Fruit fly (Drosophila melanogaster) whole organism, embryonic: ENCODE data around the gene CG14105.

Source experiments
- Adf1 ChIP-seq: fragments of 200-800 bp; sonication (Bioruptor generic); IDR thresholded peaks from 2 replicates; pipeline ENCODE4 v1.3.6; 2022; ENCODE audit warnings: missing biosample characterization, missing genetic modification characterization
- CG10462 ChIP-seq: fragments of 200-800 bp; sonication (Bioruptor generic); optimal IDR thresholded peaks from 2 replicates; lab custom pipeline; 2016; ENCODE audit warnings: missing biosample characterization, missing genetic modification characterization
- CG10979 ChIP-seq: fragments of 200-800 bp; sonication (Bioruptor generic); optimal IDR thresholded peaks from 2 replicates; lab custom pipeline; 2018; ENCODE audit warnings: missing biosample characterization, mild to moderate bottlenecking, missing genetic modification characterization, moderate library complexity
- CG11247 ChIP-seq: fragments of 200-800 bp; sonication (Bioruptor generic); IDR thresholded peaks from 2 replicates; pipeline ENCODE4 v1.3.6; 2022; ENCODE audit warnings: missing biosample characterization, missing genetic modification characterization
- CG11696 ChIP-seq: fragments of 200-800 bp; sonication (Bioruptor generic); IDR thresholded peaks from 2 replicates; pipeline ENCODE4 v1.3.6; 2022; ENCODE audit warnings: missing biosample characterization, missing genetic modification characterization
- CG13624 ChIP-seq: fragments of 200-800 bp; sonication (Bioruptor generic); optimal IDR thresholded peaks from 2 replicates; lab custom pipeline; 2016; ENCODE audit warnings: missing biosample characterization, missing genetic modification characterization
- CG1529 ChIP-seq: fragments of 200-800 bp; sonication (Bioruptor generic); optimal IDR thresholded peaks from 3 replicates; lab custom pipeline; 2018; ENCODE audit warnings: missing biosample characterization, missing genetic modification characterization
- CG17359 ChIP-seq: fragments of 200-800 bp; sonication (Bioruptor generic); optimal IDR thresholded peaks from 3 replicates; lab custom pipeline; 2018; ENCODE audit warnings: missing biosample characterization, mild to moderate bottlenecking, missing genetic modification characterization, moderate library complexity
- CG17385 ChIP-seq: fragments of 200-800 bp; sonication (Bioruptor generic); optimal IDR thresholded peaks from 3 replicates; lab custom pipeline; 2018; ENCODE audit warnings: missing biosample characterization, mild to moderate bottlenecking, missing genetic modification characterization
- CG18619 ChIP-seq: fragments of 200-800 bp; sonication (Bioruptor generic); optimal IDR thresholded peaks from 3 replicates; lab custom pipeline; 2017; ENCODE audit warnings: missing biosample characterization, mild to moderate bottlenecking, missing genetic modification characterization
- CG2120 ChIP-seq: fragments of 200-800 bp; sonication (Bioruptor generic); optimal IDR thresholded peaks from 3 replicates; lab custom pipeline; 2016; ENCODE audit warnings: missing biosample characterization, missing genetic modification characterization
- CG30403 ChIP-seq: fragments of 200-800 bp; sonication (Bioruptor generic); optimal IDR thresholded peaks from 3 replicates; lab custom pipeline; 2016; ENCODE audit warnings: missing biosample characterization, missing genetic modification characterization
- CG31365 ChIP-seq: fragments of 200-800 bp; sonication (Bioruptor generic); optimal IDR thresholded peaks from 2 replicates; lab custom pipeline; 2018; ENCODE audit warnings: missing biosample characterization, mild to moderate bottlenecking, missing genetic modification characterization
- CG3995 ChIP-seq: fragments of 200-800 bp; sonication (Bioruptor generic); optimal IDR thresholded peaks from 3 replicates; lab custom pipeline; 2016; ENCODE audit warnings: missing biosample characterization, missing genetic modification characterization
- CG5245 ChIP-seq: fragments of 200-800 bp; sonication (Bioruptor generic); optimal IDR thresholded peaks from 3 replicates; lab custom pipeline; 2016; ENCODE audit warnings: missing biosample characterization, missing genetic modification characterization
- CG8388 ChIP-seq: fragments of 200-800 bp; sonication (Bioruptor generic); optimal IDR thresholded peaks from 2 replicates; lab custom pipeline; 2019; ENCODE audit warnings: missing biosample characterization, mild to moderate bottlenecking, missing genetic modification characterization, moderate library complexity
- CG9437 ChIP-seq: fragments of 200-800 bp; sonication (Bioruptor generic); optimal IDR thresholded peaks from 2 replicates; lab custom pipeline; 2018; ENCODE audit warnings: missing biosample characterization, mild to moderate bottlenecking, missing genetic modification characterization
- Deaf1 ChIP-seq: fragments of 200-800 bp; optimal IDR thresholded peaks from 3 replicates; lab custom pipeline; 2019; ENCODE audit warnings: missing biosample characterization, mild to moderate bottlenecking, missing genetic modification characterization, moderate library complexity
- Dek ChIP-seq: fragments of 200-800 bp; sonication (Bioruptor generic); optimal IDR thresholded peaks from 3 replicates; lab custom pipeline; 2019; ENCODE audit warnings: missing biosample characterization, mild to moderate bottlenecking, missing genetic modification characterization, moderate library complexity
- E2f2 ChIP-seq: fragments of 200-800 bp; sonication (Bioruptor generic); IDR thresholded peaks from 2 replicates; pipeline ENCODE4 v1.3.6; 2022; ENCODE audit warnings: missing biosample characterization, missing genetic modification characterization
- H15 ChIP-seq: fragments of 200-800 bp; sonication (Bioruptor generic); IDR thresholded peaks from 3 replicates; pipeline ENCODE4 v1.3.6; 2022; ENCODE audit warnings: missing biosample characterization, missing genetic modification characterization
- H2.0 ChIP-seq: fragments of 200-800 bp; sonication (Bioruptor generic); IDR thresholded peaks from 2 replicates; pipeline ENCODE4 v1.3.6; 2022; ENCODE audit warnings: missing biosample characterization, missing genetic modification characterization
- Mes4 ChIP-seq: fragments of 200-800 bp; sonication (Bioruptor generic); optimal IDR thresholded peaks from 2 replicates; lab custom pipeline; 2016; ENCODE audit warnings: missing biosample characterization, missing genetic modification characterization
- Nf-YB ChIP-seq: fragments of 200-800 bp; sonication (Bioruptor generic); optimal IDR thresholded peaks from 3 replicates; lab custom pipeline; 2019; ENCODE audit warnings: missing biosample characterization, mild to moderate bottlenecking, missing genetic modification characterization, moderate library complexity
- Nf-YC ChIP-seq: fragments of 200-800 bp; optimal IDR thresholded peaks from 3 replicates; lab custom pipeline; 2019; ENCODE audit warnings: missing biosample characterization, mild to moderate bottlenecking, missing genetic modification characterization, moderate library complexity
- Opbp ChIP-seq: fragments of 200-800 bp; sonication (Bioruptor generic); IDR thresholded peaks from 3 replicates; pipeline ENCODE4 v1.3.6; 2022; ENCODE audit warnings: missing biosample characterization, missing genetic modification characterization; ENCODE audit not compliant: partially characterized antibody
- Xrp1 ChIP-seq: fragments of 200-800 bp; sonication (Bioruptor generic); IDR thresholded peaks from 2 replicates; pipeline ENCODE4 v1.3.6; 2022; ENCODE audit warnings: missing biosample characterization, missing genetic modification characterization
- ab ChIP-seq: fragments of 200-800 bp; sonication (Bioruptor generic); optimal IDR thresholded peaks from 2 replicates; lab custom pipeline; 2016; ENCODE audit warnings: missing biosample characterization, missing genetic modification characterization
- aop ChIP-seq: fragments of 200-800 bp; sonication (Bioruptor generic); IDR thresholded peaks from 2 replicates; pipeline ENCODE4 v1.3.6; 2022; ENCODE audit warnings: missing biosample characterization, missing genetic modification characterization
- az2 ChIP-seq: fragments of 200-800 bp; sonication (Bioruptor generic); optimal IDR thresholded peaks from 3 replicates; lab custom pipeline; 2016; ENCODE audit warnings: missing biosample characterization, missing genetic modification characterization
- ci ChIP-seq: fragments of 200-800 bp; sonication (Bioruptor generic); IDR thresholded peaks from 3 replicates; pipeline ENCODE4 v1.3.6; 2022; ENCODE audit warnings: missing biosample characterization, missing genetic modification characterization
- crc ChIP-seq: fragments of 200-800 bp; sonication (Bioruptor generic); optimal IDR thresholded peaks from 2 replicates; lab custom pipeline; 2016; ENCODE audit warnings: missing biosample characterization, missing genetic modification characterization
- dati ChIP-seq: fragments of 200-800 bp; sonication (Bioruptor generic); IDR thresholded peaks from 2 replicates; pipeline ENCODE4 v1.3.6; 2022; ENCODE audit warnings: missing biosample characterization, missing genetic modification characterization
- emc ChIP-seq: fragments of 200-800 bp; sonication (Bioruptor generic); optimal IDR thresholded peaks from 2 replicates; lab custom pipeline; 2016; ENCODE audit warnings: missing biosample characterization, missing genetic modification characterization
- eve ChIP-seq, 2 experiments: fragments of >200 bp; optimal IDR thresholded peaks; 2 replicates each; lab custom pipeline; 2017; ENCODE audit warnings: missing biosample characterization in 2 of 2, missing genetic modification characterization in 2 of 2
- fd102C ChIP-seq: fragments of 200-800 bp; sonication (Bioruptor generic); optimal IDR thresholded peaks from 2 replicates; lab custom pipeline; 2018; ENCODE audit warnings: missing biosample characterization, mild to moderate bottlenecking, missing genetic modification characterization, moderate library complexity
- grn ChIP-seq: fragments of 200-800 bp; sonication (Bioruptor generic); optimal IDR thresholded peaks from 3 replicates; lab custom pipeline; 2017; ENCODE audit warnings: missing biosample characterization, missing genetic modification characterization
- gsb-n ChIP-seq: fragments of 200-800 bp; sonication (Bioruptor generic); optimal IDR thresholded peaks from 3 replicates; lab custom pipeline; 2018; ENCODE audit warnings: missing biosample characterization, mild to moderate bottlenecking, missing genetic modification characterization
- jigr1 ChIP-seq: fragments of 200-800 bp; sonication (Bioruptor generic); IDR thresholded peaks from 3 replicates; pipeline ENCODE4 v1.3.6; 2022; ENCODE audit warnings: missing biosample characterization, missing genetic modification characterization
- kay ChIP-seq: fragments of 200-800 bp; sonication (Bioruptor generic); optimal IDR thresholded peaks from 2 replicates; lab custom pipeline; 2016; ENCODE audit warnings: missing biosample characterization, missing genetic modification characterization
- lmd ChIP-seq: fragments of 200-800 bp; sonication (Bioruptor generic); IDR thresholded peaks from 2 replicates; pipeline ENCODE4 v1.3.6; 2022; ENCODE audit warnings: missing biosample characterization, missing genetic modification characterization
- otp ChIP-seq: fragments of 200-800 bp; sonication (Bioruptor generic); IDR thresholded peaks from 3 replicates; pipeline ENCODE4, ENCODE4 v1.3.6; 2022; ENCODE audit warnings: missing biosample characterization, missing genetic modification characterization
- row ChIP-seq: fragments of 200-800 bp; sonication (Bioruptor generic); IDR thresholded peaks from 3 replicates; pipeline ENCODE4 v1.3.6; 2022; ENCODE audit warnings: missing biosample characterization, missing genetic modification characterization
- sima ChIP-seq: fragments of 200-800 bp; sonication (Bioruptor generic); optimal IDR thresholded peaks from 2 replicates; lab custom pipeline; 2016; ENCODE audit warnings: missing biosample characterization, missing genetic modification characterization
- stc ChIP-seq: fragments of 200-800 bp; sonication (Bioruptor generic); IDR thresholded peaks from 2 replicates; pipeline ENCODE4 v1.3.6; 2022; ENCODE audit warnings: missing biosample characterization, missing genetic modification characterization
- tap ChIP-seq: fragments of 200-800 bp; optimal IDR thresholded peaks from 3 replicates; lab custom pipeline; 2019; ENCODE audit warnings: missing biosample characterization, mild to moderate bottlenecking, missing genetic modification characterization, moderate library complexity
- tgo ChIP-seq: fragments of 200-800 bp; sonication (Bioruptor generic); IDR thresholded peaks from 3 replicates; pipeline ENCODE4 v1.3.6; 2022; ENCODE audit warnings: missing biosample characterization, missing genetic modification characterization
- ttk ChIP-seq: fragments of 200-800 bp; sonication (Bioruptor generic); IDR thresholded peaks from 2 replicates; pipeline ENCODE4 v2.1.2; 2022; ENCODE audit warnings: missing biosample characterization, missing genetic modification characterization
- wor ChIP-seq: fragments of 200-800 bp; sonication (Bioruptor generic); IDR thresholded peaks from 2 replicates; pipeline ENCODE4 v1.3.6; 2022; ENCODE audit warnings: missing biosample characterization, missing genetic modification characterization
- zen ChIP-seq: fragments of 200-800 bp; sonication (Bioruptor generic); optimal IDR thresholded peaks from 3 replicates; lab custom pipeline; 2018; ENCODE audit warnings: missing biosample characterization, mild to moderate bottlenecking, missing genetic modification characterization, moderate library complexity
- zen2 ChIP-seq: fragments of 200-800 bp; sonication (Bioruptor generic); IDR thresholded peaks from 3 replicates; pipeline ENCODE4 v1.3.6; 2022; ENCODE audit warnings: missing biosample characterization, missing genetic modification characterization; ENCODE audit not compliant: partially characterized antibody

Gene CG14105

dm6 chr3L:13450177-13450793 is 23.8 kb upstream of the CG14105 start, which contains the start of the genes JMJD7 and CG10738 (continued):
- TF ChIP-seq dati (GFP tag; lab: Robert Waterston, UW), result peak; percentile 66; the same call in 1 of the 2 replicates
- TF ChIP-seq Nf-YB (GFP tag; lab: Kevin White, UChicago), result no peak
- TF ChIP-seq Dek (tag; lab: Kevin White, UChicago), result no peak
- no peak for TF ChIP-seq ab (GFP tag; lab: Kevin White, UChicago)
- TF ChIP-seq CG11247 (GFP tag; lab: Robert Waterston, UW), result peak; percentile 67
- no peak for TF ChIP-seq gsb-n
- TF ChIP-seq jigr1, result no peak
- peak; percentile 19 for TF ChIP-seq Nf-YC (tag; lab: Kevin White, UChicago)
- TF ChIP-seq kay (GFP tag; lab: Kevin White, UChicago), result peak; percentile 6
- no peak for TF ChIP-seq az2
- TF ChIP-seq CG8388 (GFP tag; lab: Kevin White, UChicago), result no peak
- peak; percentile 56 for TF ChIP-seq CG17359
- TF ChIP-seq CG10462 (GFP tag; lab: Kevin White, UChicago), result no peak
- no peak for TF ChIP-seq fd102C (GFP tag; lab: Kevin White, UChicago)
- no peak for TF ChIP-seq CG17385 (GFP tag; lab: Kevin White, UChicago)
- TF ChIP-seq crc (GFP tag; lab: Kevin White, UChicago), result no peak
- TF ChIP-seq grn (GFP tag; lab: Kevin White, UChicago), result no peak
- TF ChIP-seq wor (GFP tag; lab: Robert Waterston, UW), result no peak
- peak; percentile 55 for TF ChIP-seq CG30403 (GFP tag; lab: Kevin White, UChicago)
- peak; percentile 62 for TF ChIP-seq tgo (GFP tag; lab: Robert Waterston, UW)
- peak; percentile 45 for TF ChIP-seq CG2120 (GFP tag; lab: Kevin White, UChicago)
- TF ChIP-seq H15, result peak; percentile 60; the same call in 2 of the 3 replicates
- peak; percentile 73 for TF ChIP-seq lmd (GFP tag; lab: Robert Waterston, UW)
- no peak for TF ChIP-seq CG13624 (GFP tag; lab: Kevin White, UChicago)
- peak; percentile 63 for TF ChIP-seq H2.0
- peak; percentile 66 for TF ChIP-seq Xrp1 (GFP tag; lab: Robert Waterston, UW)
- peak; percentile 31 for TF ChIP-seq CG10979 (tag; lab: Kevin White, UChicago)
- no peak for TF ChIP-seq CG3995
- no peak for TF ChIP-seq zen2 (GFP tag; lab: Robert Waterston, UW)
- peak; percentile 64 for TF ChIP-seq row
- no peak; the same call in 1 of the 2 replicates for TF ChIP-seq ttk (GFP tag; lab: Robert Waterston, UW)
- TF ChIP-seq emc (GFP tag; lab: Kevin White, UChicago), result no peak
- no peak for TF ChIP-seq eve (GFP tag; optimal IDR thresholded peaks at IDR 0.05; lab: Kevin White, UChicago)
- peak; percentile 52; the same call in 1 of the 2 replicates for TF ChIP-seq CG11696 (GFP tag; lab: Robert Waterston, UW)
- peak; percentile 90 for TF ChIP-seq E2f2
- TF ChIP-seq ci (GFP tag; lab: Robert Waterston, UW), result peak; percentile 83
- peak; percentile 68 for TF ChIP-seq tap (tag; lab: Kevin White, UChicago)
- TF ChIP-seq stc, result peak; percentile 41
- TF ChIP-seq CG9437 (GFP tag; lab: Kevin White, UChicago), result peak; percentile 6
- peak; percentile 10 for TF ChIP-seq zen (tag; lab: Kevin White, UChicago)
- TF ChIP-seq Adf1 (GFP tag; lab: Robert Waterston, UW), result peak; percentile 38; the same call in 1 of the 2 replicates
- peak; percentile 33 for TF ChIP-seq Deaf1 (tag; lab: Kevin White, UChicago)
- peak; percentile 69; the same call in 1 of the 3 replicates for TF ChIP-seq otp (GFP tag; lab: Robert Waterston, UW)
- no peak for TF ChIP-seq CG1529 (GFP tag; lab: Kevin White, UChicago)
- 0 out of 3 replicates have a peak, but pooled peaks have one; percentile 35 for TF ChIP-seq Opbp (GFP tag; lab: Robert Waterston, UW)
- peak; percentile 59; the same call in 1 of the 2 replicates for TF ChIP-seq aop (GFP tag; lab: Robert Waterston, UW)
- TF ChIP-seq CG5245, result peak; percentile 73
- TF ChIP-seq CG18619 (GFP tag; lab: Kevin White, UChicago), result peak; percentile 24
- no peak for TF ChIP-seq Mes4 (GFP tag; lab: Kevin White, UChicago)
- TF ChIP-seq CG31365 (tag; lab: Kevin White, UChicago), result no peak
- no peak for TF ChIP-seq sima
